Fruit fly (Drosophila melanogaster): Measurements from ENCODE around the gene CG42780.

CG42780 gene

dm6 chrX:7342998-7343397 is 11.0 kb upstream of the CG42780 start (continued):
- no peak for TF ChIP-seq Bdp1 (GFP tag; optimal IDR thresholded peaks at IDR 0.05)
- no peak for TF ChIP-seq Dip3 (GFP tag; optimal IDR thresholded peaks at IDR 0.05)
- TF ChIP-seq CG15514 (GFP tag; optimal IDR thresholded peaks at IDR 0.05), result no peak
- TF ChIP-seq CG13894 (tag; optimal IDR thresholded peaks at IDR 0.05), result peak; percentile 10
- no peak for TF ChIP-seq CG9817 (tag; optimal IDR thresholded peaks at IDR 0.05)
- TF ChIP-seq gsb (GFP tag; IDR thresholded peaks at IDR 0.05), result no peak
- peak; percentile 22; the same call in 1 of the 2 replicates for TF ChIP-seq CG32532 (GFP tag; IDR thresholded peaks at IDR 0.05)
- no peak for TF ChIP-seq knrl (GFP tag; IDR thresholded peaks at IDR 0.05; ENCODE audit: partially characterized antibody)
- no peak for TF ChIP-seq CG14441 (GFP tag; IDR thresholded peaks at IDR 0.05)
- TF ChIP-seq Atf6 (GFP tag; IDR thresholded peaks at IDR 0.05), result no peak
- no peak for TF ChIP-seq CG12155 (GFP tag; optimal IDR thresholded peaks at IDR 0.05)
- no peak for TF ChIP-seq CG10267 (tag; optimal IDR thresholded peaks at IDR 0.05)
- no peak for TF ChIP-seq H15 (GFP tag; IDR thresholded peaks at IDR 0.05)
- TF ChIP-seq dysf (GFP tag; IDR thresholded peaks at IDR 0.05), result no peak
- TF ChIP-seq Nf-YA (GFP tag; IDR thresholded peaks at IDR 0.05), result no peak
- no peak for TF ChIP-seq kni (GFP tag; optimal IDR thresholded peaks at IDR 0.05)
- TF ChIP-seq CG30403 (GFP tag; optimal IDR thresholded peaks at IDR 0.05), result no peak
- TF ChIP-seq Sry-δ (GFP tag; optimal IDR thresholded peaks at IDR 0.05), result no peak
- no peak for TF ChIP-seq pros (GFP tag; optimal IDR thresholded peaks at IDR 0.05)
- TF ChIP-seq usp (GFP tag; optimal IDR thresholded peaks at IDR 0.05), result no peak
- TF ChIP-seq CG15479 (GFP tag; optimal IDR thresholded peaks at IDR 0.05), result no peak
- no peak for TF ChIP-seq CG10147 (GFP tag; optimal IDR thresholded peaks at IDR 0.05)
- peak; percentile 57 for TF ChIP-seq Med (GFP tag)
- no peak for TF ChIP-seq lov (optimal IDR thresholded peaks at IDR 0.05)
- TF ChIP-seq lov (GFP tag; IDR thresholded peaks at IDR 0.05), result no peak

- TF ChIP-seq Trl (optimal IDR thresholded peaks at IDR 0.05), result no peak
- no peak for TF ChIP-seq Trl (GFP tag; optimal IDR thresholded peaks at IDR 0.05)
- no peak for TF ChIP-seq eyg (GFP tag; optimal IDR thresholded peaks at IDR 0.05)
- no peak for TF ChIP-seq nerfin-1 (tag; optimal IDR thresholded peaks at IDR 0.05)
- TF ChIP-seq CrebB (tag; optimal IDR thresholded peaks at IDR 0.05), result no peak
- peak; percentile 94 for TF ChIP-seq CG31365 (tag; optimal IDR thresholded peaks at IDR 0.05)
- peak; percentile 4 for TF ChIP-seq CTCF (GFP tag; optimal IDR thresholded peaks at IDR 0.05)
- TF ChIP-seq pita (GFP tag; optimal IDR thresholded peaks at IDR 0.05), result peak; percentile 7
- TF ChIP-seq eve (GFP tag; optimal IDR thresholded peaks at IDR 0.05), result peak in 1 of 2 experiments; percentile 59
- TF ChIP-seq zfh2 (GFP tag; optimal IDR thresholded peaks at IDR 0.05), result no peak
- TF ChIP-seq CG1602 (GFP tag; optimal IDR thresholded peaks at IDR 0.05), result no peak
- no peak for TF ChIP-seq CHES-1-like (GFP tag; optimal IDR thresholded peaks at IDR 0.05)
- TF ChIP-seq CG18599 (GFP tag; optimal IDR thresholded peaks at IDR 0.05), result no peak
Measured at dm6 chrX:7340667-7341066, 8.7 kb upstream of the CG42780 start.

- peak; percentile 11 for TF ChIP-seq Xbp1 (GFP tag; optimal IDR thresholded peaks at IDR 0.05)
- TF ChIP-seq Oaz (GFP tag; IDR thresholded peaks at IDR 0.05), result no peak
- no peak for TF ChIP-seq hth (optimal IDR thresholded peaks at IDR 0.05)
- TF ChIP-seq CG4360 (GFP tag; IDR thresholded peaks at IDR 0.05), result peak; percentile 50
- TF ChIP-seq cad (GFP tag; optimal IDR thresholded peaks at IDR 0.05), result peak; percentile 44
- no peak for TF ChIP-seq CG10366 (GFP tag; IDR thresholded peaks at IDR 0.05)
- no peak for TF ChIP-seq fd102C (GFP tag; optimal IDR thresholded peaks at IDR 0.05)
- TF ChIP-seq CG6654 (GFP tag; optimal IDR thresholded peaks at IDR 0.05), result peak; percentile 98
- no peak for TF ChIP-seq fru (optimal IDR thresholded peaks at IDR 0.05)
- TF ChIP-seq sens (GFP tag), result peak; percentile 71
- peak; percentile 6 for TF ChIP-seq kni (GFP tag; optimal IDR thresholded peaks at IDR 0.05)
- peak in 1 of 2 experiments; percentile 93 for TF ChIP-seq Pdp1 (GFP tag; optimal IDR thresholded peaks at IDR 0.05)
- no peak for TF ChIP-seq chn (GFP tag; optimal IDR thresholded peaks at IDR 0.05)
- TF ChIP-seq CG10321 (GFP tag; IDR thresholded peaks at IDR 0.05), result no peak
- no peak for TF ChIP-seq Fer3 (tag; optimal IDR thresholded peaks at IDR 0.05)
- TF ChIP-seq CG5180 (GFP tag; optimal IDR thresholded peaks at IDR 0.05), result no peak
Measured at dm6 chrX:7339610-7340326, 7.8 kb upstream of the CG42780 start.
